Fruit fly (Drosophila melanogaster) whole organism, wandering third instar larva: ENCODE data around the gene Usp5.

Experiments
- Dfd ChIP-seq: fragments of >200 bp; optimal IDR thresholded peaks from 2 replicates; lab custom pipeline; 2017; ENCODE audit warnings: missing biosample characterization, missing genetic modification characterization
- Dif ChIP-seq: fragments of 200-275, 200-300 bp; sonication (Bioruptor generic); optimal IDR thresholded peaks from 2 replicates; lab custom pipeline; 2018; ENCODE audit warnings: missing biosample characterization, missing genetic modification characterization; ENCODE audit not compliant: partially characterized antibody
- GATAd ChIP-seq: sonication (Bioruptor generic); optimal IDR thresholded peaks from 2 replicates; lab custom pipeline; 2016; ENCODE audit warnings: missing biosample characterization, missing genetic modification characterization
- HLH106 ChIP-seq: fragments of 200-800 bp; optimal IDR thresholded peaks from 3 replicates; lab custom pipeline; 2019; ENCODE audit warnings: missing biosample characterization, mild to moderate bottlenecking, missing genetic modification characterization, moderate library complexity
- OdsH ChIP-seq: fragments of 200-800 bp; sonication (Bioruptor generic); optimal IDR thresholded peaks from 2 replicates; lab custom pipeline; 2016; ENCODE audit warnings: missing biosample characterization, mild to moderate bottlenecking, missing genetic modification characterization
- br ChIP-seq: fragments of 200-800 bp; sonication (Bioruptor generic); optimal IDR thresholded peaks from 2 replicates; lab custom pipeline; 2016; ENCODE audit warnings: missing biosample characterization, missing genetic modification characterization
- foxo ChIP-seq, 2 experiments: fragments of 200-800 bp; sonication (Bioruptor generic); optimal IDR thresholded peaks; 2 replicates in 1 of 2; 3 replicates in 1 of 2; lab custom pipeline; 2016 to 2017; ENCODE audit warnings: missing biosample characterization in 2 of 2, missing genetic modification characterization in 2 of 2

- TF ChIP-seq br (GFP tag; lab: Kevin White, UChicago), result no peak
- no peak for TF ChIP-seq OdsH (GFP tag; lab: Kevin White, UChicago)
- TF ChIP-seq Dif (GFP tag; lab: Kevin White, UChicago), result no peak
- TF ChIP-seq foxo (GFP tag; optimal IDR thresholded peaks at IDR 0.05; lab: Kevin White, UChicago), result no peak
- no peak for TF ChIP-seq Dfd (GFP tag; lab: Kevin White, UChicago)
- no peak for TF ChIP-seq HLH106
- TF ChIP-seq GATAd (GFP tag; lab: Kevin White, UChicago), result no peak
Measured at dm6 chr3L:3124939-3125648, 23.1 kb downstream of the Usp5 start.
